Worm (Caenorhabditis elegans): Measurements from ENCODE around the gene fipr-17.

DNA sequence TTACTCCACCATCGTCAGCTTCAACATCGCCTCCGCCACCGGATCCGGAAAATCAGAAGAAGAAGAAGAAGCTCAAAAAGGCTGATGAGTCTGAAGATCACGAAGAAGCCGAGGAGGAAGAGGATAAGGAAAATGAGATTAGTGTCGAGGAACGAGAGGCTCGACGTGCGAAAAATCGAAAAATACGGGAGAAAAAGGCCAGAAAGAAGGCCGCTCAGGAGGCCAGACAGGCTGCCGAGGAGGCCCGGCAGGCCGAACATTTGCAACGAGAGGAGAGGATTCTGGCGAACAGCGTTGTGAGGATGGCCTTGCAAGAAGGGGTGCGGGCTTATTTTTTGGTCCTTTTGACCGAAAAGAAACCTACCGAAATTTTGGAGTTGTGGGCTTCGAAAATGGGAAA, 37.8 kb upstream of the fipr-17 start:
- TF ChIP-seq ets-4 (tag; optimal IDR thresholded peaks at IDR 0.05) (no peak), hlh-8 (tag; optimal IDR thresholded peaks at IDR 0.05) (no peak), che-1 (tag; optimal IDR thresholded peaks at IDR 0.05) (no peak), ceh-18 (tag; optimal IDR thresholded peaks at IDR 0.05) (no peak)

Data from whole organism, late embryonic.